Fruit fly (Drosophila melanogaster) whole organism: Measurements from ENCODE around the gene Plc21C.

Experiments used
- CG8478 ChIP-seq: fragments of >200 bp; optimal IDR thresholded peaks from 2 replicates; lab custom pipeline; 2018; ENCODE audit warnings: inconsistent platforms
- Dll ChIP-seq: fragments of >200 bp; optimal IDR thresholded peaks from 2 replicates; lab custom pipeline; 2017
- psq ChIP-seq: fragments of >200 bp; optimal IDR thresholded peaks from 2 replicates; lab custom pipeline; 2017
- usp ChIP-seq: fragments of >200 bp; optimal IDR thresholded peaks from 2 replicates; lab custom pipeline; 2017; ENCODE audit warnings: missing biosample characterization, missing genetic modification characterization, mixed read lengths

- no peak for TF ChIP-seq psq (lab: Kevin White, UChicago)
- no peak for TF ChIP-seq usp
- TF ChIP-seq CG8478 = no peak
- TF ChIP-seq Dll (lab: Kevin White, UChicago) = no peak
Observed at dm6 chr2L:297480-298284, 8.1 kb upstream of the Plc21C start, which contains the start of gene Pi3K21B.
